Worm (Caenorhabditis elegans) whole organism, L4 larva: ENCODE results near the gene F09G8.10.

Source experiments
- F37D6.2 ChIP-seq: sonication (generic microtip); optimal IDR thresholded peaks from 2 replicates; lab custom pipeline; 2016; ENCODE audit warnings: mild to moderate bottlenecking, missing genetic modification characterization, missing compliant biosample characterization
- T20F7.1 ChIP-seq: fragments of 200-800 bp; sonication (Bioruptor generic); optimal IDR thresholded peaks from 2 replicates; lab custom pipeline; 2018; ENCODE audit warnings: mild to moderate bottlenecking, missing genetic modification characterization, missing compliant biosample characterization
- Y5F2A.4 ChIP-seq: fragments of 200-800 bp; sonication (Bioruptor generic); optimal IDR thresholded peaks from 2 replicates; lab custom pipeline; 2018; ENCODE audit warnings: mild to moderate bottlenecking, missing genetic modification characterization, missing compliant biosample characterization
- ZK337.2 ChIP-seq: fragments of 200-800 bp; sonication (Bioruptor generic); IDR thresholded peaks from 2 replicates; pipeline ENCODE4 v1.3.6; 2022; ENCODE audit warnings: missing genetic modification reagents, missing genetic modification characterization, missing compliant biosample characterization
- aly-2 ChIP-seq: sonication (generic microtip); optimal IDR thresholded peaks from 2 replicates; lab custom pipeline; 2018; ENCODE audit warnings: missing biosample characterization, missing genetic modification characterization
- ceh-32 ChIP-seq: sonication (generic microtip); optimal IDR thresholded peaks from 2 replicates; lab custom pipeline; 2016; ENCODE audit warnings: mild to moderate bottlenecking, missing genetic modification characterization, missing compliant biosample characterization; ENCODE audit not compliant: poor library complexity
- ctbp-1 ChIP-seq: fragments of 200-800 bp; sonication (Bioruptor generic); IDR thresholded peaks from 2 replicates; pipeline ENCODE4 v1.3.6; 2022; ENCODE audit warnings: missing genetic modification reagents, missing genetic modification characterization, missing compliant biosample characterization
- daf-16 ChIP-seq, 3 experiments: sonication (generic microtip); optimal IDR thresholded peaks; 2 replicates each; lab custom pipeline; 2016 to 2017; ENCODE audit warnings: missing genetic modification characterization in 3 of 3, missing genetic modification reagents in 3 of 3, mild to moderate bottlenecking in 2 of 3, missing compliant biosample characterization in 2 of 3, missing biosample characterization in 1 of 3, moderate library complexity in 1 of 3
- dmd-6 ChIP-seq: fragments of 200-800 bp; sonication (Bioruptor generic); IDR thresholded peaks from 2 replicates; pipeline ENCODE4 v1.3.6; 2022; ENCODE audit warnings: missing genetic modification reagents, missing genetic modification characterization, missing compliant biosample characterization
- dmd-8 ChIP-seq: fragments of 200-800 bp; sonication (Bioruptor generic); IDR thresholded peaks from 2 replicates; pipeline ENCODE4 v1.3.6; 2022; ENCODE audit warnings: missing genetic modification characterization, missing compliant biosample characterization
- dpl-1 ChIP-seq: fragments of 150-350 bp; optimal IDR thresholded peaks from 2 replicates; lab custom pipeline; 2014; ENCODE audit warnings: missing biosample characterization, missing genetic modification reagents, missing genetic modification characterization
- dve-1 ChIP-seq: sonication (generic microtip); optimal IDR thresholded peaks from 2 replicates; lab custom pipeline; 2017; ENCODE audit warnings: antibody characterized with exemption, mild to moderate bottlenecking, missing genetic modification characterization, missing compliant biosample characterization; ENCODE audit not compliant: insufficient read depth
- hlh-11 ChIP-seq: fragments of 200-800 bp; sonication (Bioruptor generic); optimal IDR thresholded peaks from 2 replicates; lab custom pipeline; 2018; ENCODE audit warnings: mild to moderate bottlenecking, missing genetic modification characterization, missing compliant biosample characterization
- hlh-30 ChIP-seq: sonication (generic microtip); optimal IDR thresholded peaks from 2 replicates; lab custom pipeline; 2017; ENCODE audit warnings: antibody characterized with exemption, mild to moderate bottlenecking, missing genetic modification characterization, missing compliant biosample characterization; ENCODE audit not compliant: insufficient read depth
- lim-7 ChIP-seq: fragments of 200-800 bp; sonication (Bioruptor generic); IDR thresholded peaks from 2 replicates; pipeline ENCODE4 v1.3.6; 2022; ENCODE audit warnings: missing genetic modification characterization, missing compliant biosample characterization
- lin-13 ChIP-seq: fragments of 150-350 bp; optimal IDR thresholded peaks from 2 replicates; lab custom pipeline; 2014; ENCODE audit warnings: missing biosample characterization, missing genetic modification reagents, missing genetic modification characterization
- lir-3 ChIP-seq: sonication (generic microtip); optimal IDR thresholded peaks from 2 replicates; lab custom pipeline; 2016; ENCODE audit warnings: mild to moderate bottlenecking, missing genetic modification characterization, missing compliant biosample characterization
- lsy-2 ChIP-seq, 2 experiments: fragments of 150-350 bp in 1 of 2; sonication (generic microtip) in 1 of 2; optimal IDR thresholded peaks; 2 replicates each; lab custom pipeline; 2014 to 2017; ENCODE audit warnings: missing biosample characterization in 2 of 2, missing genetic modification characterization in 2 of 2
- mdl-1 ChIP-seq, 2 experiments: fragments of 150-350 bp in 1 of 2; sonication (generic microtip) in 1 of 2; optimal IDR thresholded peaks; 2 replicates each; lab custom pipeline; 2014 to 2017; ENCODE audit warnings: missing biosample characterization in 2 of 2, missing genetic modification characterization in 2 of 2
- mxl-3 ChIP-seq: fragments of 200-800 bp; sonication (Bioruptor generic); optimal IDR thresholded peaks from 2 replicates; lab custom pipeline; 2018; ENCODE audit warnings: mild to moderate bottlenecking, missing genetic modification characterization, missing compliant biosample characterization
- nhr-102 ChIP-seq: sonication (generic microtip); optimal IDR thresholded peaks from 2 replicates; lab custom pipeline; 2016; ENCODE audit warnings: mild to moderate bottlenecking, missing genetic modification characterization, moderate library complexity, missing compliant biosample characterization
- nhr-11 ChIP-seq: fragments of 150-350 bp; optimal IDR thresholded peaks from 2 replicates; lab custom pipeline; 2014; ENCODE audit warnings: missing biosample characterization, missing genetic modification characterization
- nhr-111 ChIP-seq: fragments of 200-800 bp; sonication (Bioruptor generic); optimal IDR thresholded peaks from 2 replicates; lab custom pipeline; 2018; ENCODE audit warnings: mild to moderate bottlenecking, missing genetic modification characterization, missing compliant biosample characterization
- nhr-28 ChIP-seq: fragments of 150-350 bp; optimal IDR thresholded peaks from 2 replicates; lab custom pipeline; 2014; ENCODE audit warnings: missing biosample characterization, missing genetic modification characterization
- nhr-41 ChIP-seq: fragments of 200-800 bp; sonication (Bioruptor generic); IDR thresholded peaks from 2 replicates; pipeline ENCODE4 v1.3.6; 2022; ENCODE audit warnings: missing genetic modification reagents, missing genetic modification characterization, missing compliant biosample characterization
- nhr-76 ChIP-seq: fragments of 150-350 bp; optimal IDR thresholded peaks from 2 replicates; lab custom pipeline; 2014; ENCODE audit warnings: missing biosample characterization, missing genetic modification characterization
- pha-4 ChIP-seq, 2 experiments: fragments of 150-350 bp in 1 of 2; fragments of 200-800 bp in 1 of 2; sonication (Bioruptor generic) in 1 of 2; IDR thresholded peaks in 1 of 2; optimal IDR thresholded peaks in 1 of 2; 2 replicates each; pipeline versions ENCODE4 v1.3.6 to Lab custom; 2014 to 2022; ENCODE audit warnings: missing genetic modification characterization in 2 of 2, missing genetic modification reagents in 2 of 2, missing biosample characterization in 1 of 2, missing compliant biosample characterization in 1 of 2
- pqm-1 ChIP-seq: sonication (generic microtip); optimal IDR thresholded peaks from 2 replicates; lab custom pipeline; 2017; ENCODE audit warnings: missing biosample characterization, missing genetic modification characterization
- rbr-2 ChIP-seq: sonication (generic microtip); optimal IDR thresholded peaks from 2 replicates; lab custom pipeline; 2016; ENCODE audit warnings: missing genotype, missing genetic modification characterization, missing compliant biosample characterization
- sdz-12 ChIP-seq: fragments of 200-800 bp; sonication (Bioruptor generic); optimal IDR thresholded peaks from 2 replicates; lab custom pipeline; 2018; ENCODE audit warnings: mild to moderate bottlenecking, missing genetic modification characterization, missing compliant biosample characterization
- set-16 ChIP-seq: fragments of 200-800 bp; sonication (Bioruptor generic); IDR thresholded peaks from 2 replicates; pipeline ENCODE4 v1.3.6; 2022; ENCODE audit warnings: missing genetic modification reagents, missing genetic modification characterization, missing compliant biosample characterization
- snpc-1.2 ChIP-seq: fragments of 200-800 bp; sonication (Bioruptor generic); IDR thresholded peaks from 2 replicates; pipeline ENCODE4 v1.3.6; 2022; ENCODE audit warnings: missing genetic modification reagents, missing genetic modification characterization, missing compliant biosample characterization
- spr-1 ChIP-seq: sonication (generic microtip); optimal IDR thresholded peaks from 2 replicates; lab custom pipeline; 2016; ENCODE audit warnings: mild to moderate bottlenecking, missing genetic modification characterization, missing compliant biosample characterization
- tag-97 ChIP-seq: fragments of 200-800 bp; sonication (Bioruptor generic); IDR thresholded peaks from 2 replicates; pipeline ENCODE4 v1.3.6; 2022; ENCODE audit warnings: missing genetic modification characterization, missing compliant biosample characterization
- unc-39 ChIP-seq: sonication (generic microtip); optimal IDR thresholded peaks from 2 replicates; lab custom pipeline; 2017; ENCODE audit warnings: missing biosample characterization, missing genetic modification characterization
- unc-62 ChIP-seq, 3 experiments: fragments of 150-350 bp in 1 of 3; sonication (generic microtip); optimal IDR thresholded peaks in 2 of 3; peaks in 1 of 3; 1 replicate in 1 of 3; 2 replicates in 2 of 3; lab custom pipeline; 2014 to 2017; ENCODE audit warnings: missing biosample characterization in 3 of 3, missing genetic modification characterization in 3 of 3, missing genetic modification reagents in 3 of 3, missing genotype in 1 of 3
- zag-1 ChIP-seq: fragments of 150-350 bp; optimal IDR thresholded peaks from 2 replicates; lab custom pipeline; 2014; ENCODE audit warnings: missing biosample characterization, missing genetic modification characterization
- zfp-3 ChIP-seq: fragments of 200-800 bp; sonication (Bioruptor generic); conservative IDR thresholded peaks from 2 replicates; pipeline ENCODE4 v1.3.6; 2022; ENCODE audit warnings: missing genetic modification reagents, missing genetic modification characterization, missing compliant biosample characterization
- zip-2 ChIP-seq: fragments of 150-350 bp; optimal IDR thresholded peaks from 2 replicates; lab custom pipeline; 2014; ENCODE audit warnings: missing biosample characterization, missing genetic modification characterization

F09G8.10 gene

DNA sequence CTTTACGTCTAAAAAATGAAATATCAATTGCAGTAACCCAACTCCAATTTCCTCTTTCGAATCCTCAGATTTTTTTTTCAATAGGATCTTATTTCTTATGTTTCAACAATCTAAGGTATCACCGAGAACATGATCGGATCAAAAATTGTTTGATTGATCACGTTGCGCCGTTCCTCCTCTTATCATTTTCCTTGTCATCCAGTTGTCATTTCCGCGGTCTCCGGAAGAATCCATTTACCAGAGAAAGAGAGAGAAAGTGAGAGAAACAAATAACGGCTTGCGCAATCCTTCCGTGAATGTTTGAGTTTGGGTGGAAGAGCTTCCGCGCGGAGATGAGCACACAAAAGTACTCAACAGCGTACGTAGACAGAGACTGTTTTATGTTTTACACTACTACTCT, 21.3 kb upstream of the F09G8.10 start (continued):
- no peak for TF ChIP-seq spr-1 (tag; lab: Kevin White, UChicago)
- TF ChIP-seq sdz-12 (GFP tag; lab: Kevin White, UChicago) = no peak
- no peak for TF ChIP-seq daf-16 (GFP tag; optimal IDR thresholded peaks at IDR 0.05; lab: Kevin White, UChicago)
- no peak for TF ChIP-seq daf-16 (tag; optimal IDR thresholded peaks at IDR 0.05; lab: Kevin White, UChicago)
- no peak for TF ChIP-seq ctbp-1
- peak; percentile 7 for TF ChIP-seq dve-1 (tag; lab: Kevin White, UChicago)
- TF ChIP-seq mxl-3 = peak; percentile 31
- no peak for TF ChIP-seq nhr-76
- no peak for TF ChIP-seq aly-2 (tag; lab: Kevin White, UChicago)
- no peak for TF ChIP-seq nhr-41 (GFP tag; lab: Robert Waterston, UW)
- no peak for TF ChIP-seq lim-7 (GFP tag; lab: Robert Waterston, UW)
- no peak for TF ChIP-seq F37D6.2 (tag; lab: Kevin White, UChicago)
- TF ChIP-seq lsy-2 (tag; optimal IDR thresholded peaks at IDR 0.05; lab: Kevin White, UChicago) = no peak
- no peak for TF ChIP-seq dmd-8 (GFP tag; lab: Robert Waterston, UW)
- TF ChIP-seq rbr-2 (tag; lab: Kevin White, UChicago) = no peak
- TF ChIP-seq mdl-1 (tag; optimal IDR thresholded peaks at IDR 0.05; lab: Kevin White, UChicago) = no peak
- TF ChIP-seq set-16 (GFP tag; lab: Robert Waterston, UW) = no peak
- no peak for TF ChIP-seq snpc-1.2
- no peak for TF ChIP-seq lin-13
- no peak for TF ChIP-seq Y5F2A.4 (GFP tag; lab: Kevin White, UChicago)
- TF ChIP-seq unc-39 (tag; lab: Kevin White, UChicago) = no peak
- no peak for TF ChIP-seq nhr-11
- no peak for TF ChIP-seq dpl-1 (GFP tag; lab: Kevin White, UChicago)
- TF ChIP-seq tag-97 = no peak
- no peak for TF ChIP-seq nhr-111 (GFP tag; lab: Kevin White, UChicago)
- no peak for TF ChIP-seq unc-62 (GFP tag; optimal IDR thresholded peaks at IDR 0.05 in 1 of 2; lab: Kevin White, UChicago)
- TF ChIP-seq unc-62 (tag; optimal IDR thresholded peaks at IDR 0.05; lab: Kevin White, UChicago) = no peak
- TF ChIP-seq lir-3 (tag; lab: Kevin White, UChicago) = no peak
- TF ChIP-seq ZK337.2 (GFP tag; lab: Robert Waterston, UW) = no peak
- TF ChIP-seq pha-4 (GFP tag; IDR thresholded peaks at IDR 0.05; lab: Robert Waterston, UW) = no peak
- no peak for TF ChIP-seq pha-4 (tag; optimal IDR thresholded peaks at IDR 0.05; lab: Kevin White, UChicago)
- no peak for TF ChIP-seq hlh-30 (tag; lab: Kevin White, UChicago)
- no peak for TF ChIP-seq zip-2 (tag; lab: Kevin White, UChicago)
- no peak for TF ChIP-seq zfp-3

DNA sequence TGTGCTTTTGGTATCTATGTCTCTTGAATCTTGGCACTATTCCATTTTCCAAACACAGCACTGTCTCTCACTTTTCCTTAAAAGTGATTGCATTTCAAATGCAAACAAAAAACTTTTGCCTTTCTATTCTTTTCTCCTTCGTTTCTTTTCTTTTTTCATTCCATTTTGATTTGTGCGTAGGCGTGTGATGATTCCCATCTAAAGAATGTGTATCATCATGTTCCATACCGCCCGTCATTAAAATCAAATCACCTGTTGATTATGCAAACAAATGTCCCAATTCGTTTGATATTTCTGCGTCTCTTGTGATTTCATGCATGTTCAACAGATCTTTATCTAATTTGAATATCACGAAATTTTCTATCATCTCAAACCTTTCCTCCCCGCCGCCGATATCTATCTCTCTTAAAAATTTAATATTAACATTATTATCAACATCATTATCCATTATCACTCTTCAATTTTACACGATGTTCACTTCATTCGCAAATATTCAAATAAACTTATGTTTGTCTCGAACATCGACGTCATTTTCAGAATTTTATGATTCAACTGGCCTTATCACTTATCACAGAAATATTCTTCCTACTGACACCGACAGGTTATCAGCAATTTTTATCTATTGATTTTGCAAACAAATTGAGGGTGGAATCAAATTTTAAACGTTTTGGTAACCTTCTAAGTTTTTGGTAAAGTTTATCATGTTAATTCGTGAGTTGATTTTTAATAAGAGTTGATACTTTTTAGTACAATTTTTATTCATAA, 19.5 kb upstream of the F09G8.10 start:
- TF ChIP-seq hlh-30 (tag; lab: Kevin White, UChicago) (peak; percentile 2), pqm-1 (tag; lab: Kevin White, UChicago) (peak; percentile 99), T20F7.1 (GFP tag; lab: Kevin White, UChicago) (peak; percentile 41), zag-1 (no peak), nhr-102 (tag; lab: Kevin White, UChicago) (no peak), hlh-11 (peak; percentile 66), dmd-6 (GFP tag; lab: Robert Waterston, UW) (peak; percentile 78), dve-1 (tag; lab: Kevin White, UChicago) (peak; percentile 74), nhr-28 (tag; lab: Kevin White, UChicago) (peak; percentile 74), ceh-32 (tag; lab: Kevin White, UChicago) (no peak), daf-16 (GFP tag; optimal IDR thresholded peaks at IDR 0.05; lab: Kevin White, UChicago) (no peak), daf-16 (tag; optimal IDR thresholded peaks at IDR 0.05; lab: Kevin White, UChicago) (peak; percentile 55)
- TF ChIP-seq, all 104 proteins: peak for 8
